Worm (Caenorhabditis elegans): ENCODE data around the gene T25B9.4.

The T25B9.4 gene

DNA sequence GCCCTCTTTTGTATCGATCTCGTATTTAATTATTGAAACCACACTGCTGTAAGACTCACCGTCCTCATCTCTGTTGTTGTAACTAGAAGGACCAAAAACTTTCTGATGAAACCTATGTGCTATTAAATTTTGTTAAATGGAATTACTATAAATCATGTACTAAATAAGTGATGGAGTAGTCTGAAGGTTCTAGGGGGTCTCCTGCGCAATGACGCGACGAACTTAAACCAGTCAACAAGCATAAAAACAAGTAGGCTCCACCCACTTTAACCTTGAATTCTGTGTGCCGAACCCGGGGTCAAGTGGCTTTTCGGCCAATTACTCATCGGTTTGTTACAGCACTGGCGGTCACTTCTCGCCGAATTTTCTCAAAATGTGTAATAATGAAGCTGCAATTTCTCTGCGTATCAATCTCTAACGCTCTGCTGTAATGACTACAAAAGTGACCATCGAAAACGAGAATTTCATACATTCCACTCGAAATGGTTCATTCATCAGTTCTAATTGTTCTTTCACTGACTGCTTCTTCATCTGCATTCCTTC, 20.4 kb downstream of the T25B9.4 start, which contains the start of gene grl-21 (continued):
- TF ChIP-seq somi-1 (GFP tag; optimal IDR thresholded peaks at IDR 0.05) (no peak), attf-6 (GFP tag; IDR thresholded peaks at IDR 0.05) (no peak), hmg-20 (GFP tag; IDR thresholded peaks at IDR 0.05) (no peak), F33H1.4 (GFP tag; IDR thresholded peaks at IDR 0.05) (no peak), B0035.1 (tag; optimal IDR thresholded peaks at IDR 0.05) (no peak), nhr-90 (tag; optimal IDR thresholded peaks at IDR 0.05) (no peak), cebp-2 (GFP tag; IDR thresholded peaks at IDR 0.05) (no peak), ekl-4 (GFP tag; IDR thresholded peaks at IDR 0.05) (peak; percentile 42; the same call in 1 of the 2 replicates), nhr-120 (GFP tag; IDR thresholded peaks at IDR 0.05) (no peak), B0261.1 (tag; optimal IDR thresholded peaks at IDR 0.05) (no peak), nfyb-1 (GFP tag; IDR thresholded peaks at IDR 0.05) (no peak), mxl-1 (tag; optimal IDR thresholded peaks at IDR 0.05) (no peak), K12H6.12 (tag; optimal IDR thresholded peaks at IDR 0.05) (no peak), nhr-80 (tag; optimal IDR thresholded peaks at IDR 0.05) (no peak), zfh-2 (GFP tag; conservative IDR thresholded peaks at IDR 0.05) (no peak), bed-2 (GFP tag; IDR thresholded peaks at IDR 0.05) (no peak), mel-28 (tag; optimal IDR thresholded peaks at IDR 0.05; ENCODE audit: borderline replicate concordance) (peak; percentile 8), D2030.7 (GFP tag; IDR thresholded peaks at IDR 0.05) (no peak), Y56A3A.18 (GFP tag; IDR thresholded peaks at IDR 0.05) (no peak), mcd-1 (GFP tag; IDR thresholded peaks at IDR 0.05) (no peak), lin-54 (GFP tag; optimal IDR thresholded peaks at IDR 0.05) (peak; percentile 21), snpc-1.1 (tag; optimal IDR thresholded peaks at IDR 0.05; ENCODE audit: insufficient read depth) (no peak), unc-130 (GFP tag; optimal IDR thresholded peaks at IDR 0.05) (no peak), hlh-12 (tag; optimal IDR thresholded peaks at IDR 0.05) (no peak), dpff-1 (tag; optimal IDR thresholded peaks at IDR 0.05) (no peak), him-1 (tag; optimal IDR thresholded peaks at IDR 0.05) (no peak), mes-4 (tag; optimal IDR thresholded peaks at IDR 0.05) (no peak), sptf-2 (GFP tag; optimal IDR thresholded peaks at IDR 0.05) (no peak), lin-40 (tag; optimal IDR thresholded peaks at IDR 0.05) (no peak), Y95B8A.8 (GFP tag; IDR thresholded peaks at IDR 0.05) (no peak), lag-1 (GFP tag; IDR thresholded peaks at IDR 0.05) (no peak), let-526 (GFP tag; IDR thresholded peaks at IDR 0.05) (no peak), repo-1 (tag; optimal IDR thresholded peaks at IDR 0.05) (no peak), sea-2 (GFP tag; IDR thresholded peaks at IDR 0.05) (no peak), aptf-3 (GFP tag; IDR thresholded peaks at IDR 0.05) (no peak), hrde-1 (tag; optimal IDR thresholded peaks at IDR 0.05; ENCODE audit: borderline replicate concordance) (peak; percentile 58), lsl-1 (GFP tag; optimal IDR thresholded peaks at IDR 0.05) (no peak), atf-7 (tag; optimal IDR thresholded peaks at IDR 0.05) (no peak), bed-1 (GFP tag; IDR thresholded peaks at IDR 0.05) (no peak), F23B12.7 (tag; optimal IDR thresholded peaks at IDR 0.05; ENCODE audit: insufficient read depth) (no peak), egl-44 (GFP tag; IDR thresholded peaks at IDR 0.05) (no peak), ccch-3 (GFP tag; optimal IDR thresholded peaks at IDR 0.05) (no peak), B0019.2 (GFP tag; conservative IDR thresholded peaks at IDR 0.05) (no peak), F49E8.2 (tag; optimal IDR thresholded peaks at IDR 0.05; ENCODE audit: insufficient read depth) (peak; percentile 36), ceh-40 (GFP tag; IDR thresholded peaks at IDR 0.05) (no peak), ztf-25 (GFP tag; IDR thresholded peaks at IDR 0.05) (no peak), rcor-1 (GFP tag; IDR thresholded peaks at IDR 0.05) (no peak), athp-1 (tag; optimal IDR thresholded peaks at IDR 0.05) (peak; percentile 23), F39B2.1 (GFP tag; IDR thresholded peaks at IDR 0.05) (no peak), ztf-22 (GFP tag; optimal IDR thresholded peaks at IDR 0.05) (no peak)
